Fruit fly (Drosophila melanogaster): ENCODE measurements around the gene Arl8.
A peak's percentile ranks its signal among the peaks of the same experiment; 100 is the strongest.

Gene Arl8

dm6 chr3R:8111789-8112382 is 14.5 kb upstream of the Arl8 start:
- TF ChIP-seq Pif1A (GFP tag; optimal IDR thresholded peaks at IDR 0.05) (no peak), rn (GFP tag; IDR thresholded peaks at IDR 0.05) (no peak), CG9948 (tag; optimal IDR thresholded peaks at IDR 0.05) (no peak), CG14655 (GFP tag; optimal IDR thresholded peaks at IDR 0.05) (no peak), D1 (tag; optimal IDR thresholded peaks at IDR 0.05) (no peak), CG32121 (GFP tag; IDR thresholded peaks at IDR 0.05) (no peak), Snoo (tag; optimal IDR thresholded peaks at IDR 0.05) (no peak), Ets98B (GFP tag; IDR thresholded peaks at IDR 0.05) (no peak), CG34367 (tag; optimal IDR thresholded peaks at IDR 0.05) (no peak), gl (tag; optimal IDR thresholded peaks at IDR 0.05) (no peak)

dm6 chr3R:8112880-8113832 is 13.2 kb upstream of the Arl8 start:
- TF ChIP-seq CG13204 (GFP tag; optimal IDR thresholded peaks at IDR 0.05): peak; percentile 71
- peak; percentile 82 for TF ChIP-seq Pif1B (GFP tag; optimal IDR thresholded peaks at IDR 0.05)
- TF ChIP-seq Snoo (tag; optimal IDR thresholded peaks at IDR 0.05): peak; percentile 83
- peak; percentile 91 for TF ChIP-seq CG14655 (GFP tag; optimal IDR thresholded peaks at IDR 0.05)
- TF ChIP-seq CG8159 (tag; optimal IDR thresholded peaks at IDR 0.05): peak; percentile 97
- peak; percentile 74 for TF ChIP-seq gl (tag; optimal IDR thresholded peaks at IDR 0.05)
- TF ChIP-seq CG4496 (GFP tag; IDR thresholded peaks at IDR 0.05): peak; percentile 77; the same call in 2 of the 3 replicates
- TF ChIP-seq fd96Ca (GFP tag; IDR thresholded peaks at IDR 0.05): peak; percentile 72
- peak; percentile 35 for TF ChIP-seq D1 (tag; optimal IDR thresholded peaks at IDR 0.05)
- peak; percentile 90 for TF ChIP-seq CG8301 (tag; optimal IDR thresholded peaks at IDR 0.05)
- 0 out of 2 replicates have a peak, but pooled peaks have one; percentile 19 for TF ChIP-seq rn (GFP tag; IDR thresholded peaks at IDR 0.05)
- TF ChIP-seq EcR (GFP tag; optimal IDR thresholded peaks at IDR 0.05): peak; percentile 72
- peak; percentile 90 for TF ChIP-seq CG17806 (tag; optimal IDR thresholded peaks at IDR 0.05)
- peak; percentile 92 for TF ChIP-seq CG34367 (tag; optimal IDR thresholded peaks at IDR 0.05)
- TF ChIP-seq CG10348 (GFP tag; IDR thresholded peaks at IDR 0.05): peak; percentile 42; the same call in 1 of the 2 replicates
- TF ChIP-seq CG12605 (GFP tag; IDR thresholded peaks at IDR 0.05): peak; percentile 71
- TF ChIP-seq CG32121 (GFP tag; IDR thresholded peaks at IDR 0.05): peak; percentile 51; the same call in 1 of the 2 replicates
- peak; percentile 85 for TF ChIP-seq Pif1A (GFP tag; optimal IDR thresholded peaks at IDR 0.05)
- peak; percentile 91 for TF ChIP-seq CG9948 (tag; optimal IDR thresholded peaks at IDR 0.05)
- TF ChIP-seq Ets98B (GFP tag; IDR thresholded peaks at IDR 0.05): peak; percentile 48
- TF ChIP-seq CG15710 (tag; optimal IDR thresholded peaks at IDR 0.05): peak; percentile 96

- TF ChIP-seq CG9948 (tag; optimal IDR thresholded peaks at IDR 0.05) (peak; percentile 89), Pif1A (GFP tag; optimal IDR thresholded peaks at IDR 0.05) (peak; percentile 91), CG15710 (tag; optimal IDR thresholded peaks at IDR 0.05) (peak; percentile 93), CG4496 (GFP tag; IDR thresholded peaks at IDR 0.05) (peak; percentile 94), CG8301 (tag; optimal IDR thresholded peaks at IDR 0.05) (peak; percentile 78), CG17806 (tag; optimal IDR thresholded peaks at IDR 0.05) (peak; percentile 92), CG12605 (GFP tag; IDR thresholded peaks at IDR 0.05) (peak; percentile 82), Pif1B (GFP tag; optimal IDR thresholded peaks at IDR 0.05) (peak; percentile 90), D1 (tag; optimal IDR thresholded peaks at IDR 0.05) (peak; percentile 81), CG13204 (GFP tag; optimal IDR thresholded peaks at IDR 0.05) (peak; percentile 81), Snoo (tag; optimal IDR thresholded peaks at IDR 0.05) (peak; percentile 92), CG8159 (tag; optimal IDR thresholded peaks at IDR 0.05) (peak; percentile 94), gl (tag; optimal IDR thresholded peaks at IDR 0.05) (peak; percentile 80), EcR (GFP tag; optimal IDR thresholded peaks at IDR 0.05) (peak; percentile 60), CG14655 (GFP tag; optimal IDR thresholded peaks at IDR 0.05) (peak; percentile 80), CG34367 (tag; optimal IDR thresholded peaks at IDR 0.05) (peak; percentile 89), rn (GFP tag; IDR thresholded peaks at IDR 0.05) (peak; percentile 42; the same call in 1 of the 2 replicates), fd96Ca (GFP tag; IDR thresholded peaks at IDR 0.05) (peak; percentile 76), CG32121 (GFP tag; IDR thresholded peaks at IDR 0.05) (peak; percentile 66), CG10348 (GFP tag; IDR thresholded peaks at IDR 0.05) (no peak), Ets98B (GFP tag; IDR thresholded peaks at IDR 0.05) (peak; percentile 81)
Measured at dm6 chr3R:8113833-8114673, 12.4 kb upstream of the Arl8 start.

dm6 chr3R:8115205-8115604 is 11.2 kb upstream of the Arl8 start:
- no peak for TF ChIP-seq CG14655 (GFP tag; optimal IDR thresholded peaks at IDR 0.05)
- TF ChIP-seq CG4496 (GFP tag; IDR thresholded peaks at IDR 0.05): no peak
- TF ChIP-seq gl (tag; optimal IDR thresholded peaks at IDR 0.05): no peak
- no peak for TF ChIP-seq EcR (GFP tag; optimal IDR thresholded peaks at IDR 0.05)
- TF ChIP-seq CG34367 (tag; optimal IDR thresholded peaks at IDR 0.05): no peak
- no peak for TF ChIP-seq rn (GFP tag; IDR thresholded peaks at IDR 0.05)
- TF ChIP-seq CG17806 (tag; optimal IDR thresholded peaks at IDR 0.05): no peak
- TF ChIP-seq Snoo (tag; optimal IDR thresholded peaks at IDR 0.05): no peak
- no peak for TF ChIP-seq CG13204 (GFP tag; optimal IDR thresholded peaks at IDR 0.05)
- TF ChIP-seq CG32121 (GFP tag; IDR thresholded peaks at IDR 0.05): no peak
